Worm (Caenorhabditis elegans) whole organism, L4 larva: ENCODE data around the gene skr-9.

ENCODE experiments used
- fkh-10 ChIP-seq: fragments of 150-350 bp; optimal IDR thresholded peaks from 2 replicates; lab custom pipeline; 2014; ENCODE audit warnings: missing biosample characterization, missing genetic modification reagents, missing genetic modification characterization
- hif-1 ChIP-seq, 2 experiments: sonication (generic microtip); optimal IDR thresholded peaks; 2 replicates each; lab custom pipeline; 2016 to 2017; ENCODE audit warnings: missing compliant biosample characterization in 2 of 2, missing genetic modification characterization in 2 of 2, missing genetic modification reagents in 2 of 2, missing genotype in 2 of 2, mild to moderate bottlenecking in 1 of 2
- lin-39 ChIP-seq: fragments of 150-350 bp; optimal IDR thresholded peaks from 2 replicates; lab custom pipeline; 2014; ENCODE audit warnings: missing biosample characterization, missing genetic modification reagents, missing genetic modification characterization
- nhr-11 ChIP-seq: fragments of 150-350 bp; optimal IDR thresholded peaks from 2 replicates; lab custom pipeline; 2014; ENCODE audit warnings: missing biosample characterization, missing genetic modification characterization
- pqm-1 ChIP-seq: sonication (generic microtip); optimal IDR thresholded peaks from 2 replicates; lab custom pipeline; 2017; ENCODE audit warnings: missing biosample characterization, missing genetic modification characterization

DNA sequence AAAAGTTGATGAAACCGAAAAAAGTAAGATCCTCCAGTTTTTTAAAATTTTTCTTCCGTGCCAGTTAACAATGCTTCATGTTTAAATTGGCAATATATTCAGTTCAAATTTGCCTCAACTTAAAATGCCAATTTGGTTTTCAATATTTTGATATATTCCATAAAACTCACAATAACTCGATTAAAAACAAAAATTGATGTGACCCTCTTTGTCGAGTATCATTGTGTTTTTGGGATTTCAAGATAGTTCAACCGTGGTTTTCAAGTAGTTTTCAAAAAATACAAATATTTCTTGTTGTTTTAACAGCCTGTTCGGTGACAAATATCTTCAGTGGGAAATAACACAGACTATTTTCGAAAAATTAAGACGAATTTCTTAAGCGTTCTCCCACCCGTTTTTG, 10.4 kb upstream of the skr-9 start:
- TF ChIP-seq hif-1 (tag; optimal IDR thresholded peaks at IDR 0.05; lab: Kevin White, UChicago) (no peak), pqm-1 (no peak), lin-39 (no peak), fkh-10 (no peak), nhr-11 (tag; lab: Kevin White, UChicago) (no peak)
